Fruit fly (Drosophila melanogaster) whole organism, wandering third instar larva: Measurements from ENCODE around the gene CG31176.

Experiments
- CG9705 ChIP-seq: fragments of 200-800 bp; sonication (Bioruptor generic); optimal IDR thresholded peaks from 2 replicates; lab custom pipeline; 2018; ENCODE audit warnings: missing biosample characterization, mild to moderate bottlenecking, missing genetic modification characterization
- GATAd ChIP-seq: sonication (Bioruptor generic); optimal IDR thresholded peaks from 2 replicates; lab custom pipeline; 2016; ENCODE audit warnings: missing biosample characterization, missing genetic modification characterization
- Hr78 ChIP-seq: fragments of >200 bp; optimal IDR thresholded peaks from 2 replicates; lab custom pipeline; 2017; ENCODE audit warnings: missing biosample characterization, missing genetic modification characterization
- Myc ChIP-seq: fragments of >200 bp; optimal IDR thresholded peaks from 2 replicates; lab custom pipeline; 2017
- Vsx2 ChIP-seq: fragments of 200-300, 225-300 bp; sonication (Bioruptor generic); optimal IDR thresholded peaks from 2 replicates; lab custom pipeline; 2018; ENCODE audit warnings: missing biosample characterization, missing genetic modification characterization; ENCODE audit not compliant: partially characterized antibody
- lola ChIP-seq: fragments of >200 bp; optimal IDR thresholded peaks from 2 replicates; lab custom pipeline; 2017; ENCODE audit warnings: missing biosample characterization, missing genetic modification characterization
- psq ChIP-seq: fragments of 200-800 bp; sonication (Bioruptor generic); optimal IDR thresholded peaks from 3 replicates; lab custom pipeline; 2017; ENCODE audit warnings: missing biosample characterization, mild to moderate bottlenecking, missing genetic modification characterization, moderate library complexity
- tai ChIP-seq: sonication (Bioruptor generic); optimal IDR thresholded peaks from 2 replicates; lab custom pipeline; 2016; ENCODE audit warnings: missing biosample characterization, missing genetic modification characterization

DNA sequence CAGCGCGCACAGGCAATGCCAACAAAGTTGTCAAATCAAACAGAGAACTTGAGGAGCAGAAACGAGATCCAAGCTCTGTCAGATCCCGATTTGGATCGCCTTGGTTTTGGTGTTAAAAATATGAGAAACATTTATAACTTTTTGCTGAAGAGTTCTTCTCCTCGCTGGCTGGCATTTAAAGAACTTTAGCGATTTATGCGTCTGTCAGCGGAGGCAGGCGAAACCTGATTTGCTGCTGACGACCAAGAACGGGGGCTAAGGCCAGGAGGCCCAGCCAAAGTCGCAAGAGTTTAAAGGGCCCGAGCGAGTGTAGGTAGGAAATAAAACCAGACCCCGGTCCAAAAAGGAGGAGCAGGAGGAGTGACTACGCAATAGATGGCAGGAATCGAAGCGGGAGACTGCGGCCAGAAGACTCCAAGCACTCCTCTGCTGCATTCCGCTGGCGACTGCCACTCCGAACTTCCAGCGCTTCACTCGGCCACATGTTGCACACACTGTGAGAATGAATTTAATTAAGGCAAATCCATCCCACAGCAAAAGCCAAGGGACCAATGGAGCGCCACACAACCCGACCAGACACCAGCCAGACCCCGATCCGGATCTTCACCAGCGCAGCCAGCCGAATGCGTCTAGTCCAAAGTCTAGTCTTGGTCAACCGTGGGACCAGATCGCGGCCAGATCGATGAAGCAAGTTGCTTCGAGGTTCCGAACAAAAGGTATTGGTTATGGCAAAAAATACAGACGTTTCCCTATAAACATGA is 73.4 kb downstream of the CG31176 start:
- no peak for TF ChIP-seq Hr78
- TF ChIP-seq Vsx2, result no peak
- TF ChIP-seq Myc (lab: Kevin White, UChicago), result no peak
- TF ChIP-seq psq (GFP tag; lab: Kevin White, UChicago), result no peak
- TF ChIP-seq GATAd, result no peak
- no peak for TF ChIP-seq lola (GFP tag; lab: Kevin White, UChicago)
- no peak for TF ChIP-seq tai (GFP tag; lab: Kevin White, UChicago)
- no peak for TF ChIP-seq CG9705 (GFP tag; lab: Kevin White, UChicago)
